Worm (Caenorhabditis elegans): Measurements from ENCODE around the gene rad-51.

rad-51 gene

ce11 chrIV:10276960-10277359 lies 7.1 kb downstream of the rad-51 start, which contains the start of gene Y43C5A.7:
Gene Y43C5A.7, plus strand, starts transcription at chrIV:10277260.
- TF ChIP-seq pha-4 (tag; optimal IDR thresholded peaks at IDR 0.05) (no peak), R02D3.7 (tag; optimal IDR thresholded peaks at IDR 0.05) (no peak), ztf-4 (tag; optimal IDR thresholded peaks at IDR 0.05) (no peak), sea-2 (GFP tag; optimal IDR thresholded peaks at IDR 0.05) (no peak), ceh-82 (tag; optimal IDR thresholded peaks at IDR 0.05) (no peak), egl-5 (tag; optimal IDR thresholded peaks at IDR 0.05) (no peak)

DNA sequence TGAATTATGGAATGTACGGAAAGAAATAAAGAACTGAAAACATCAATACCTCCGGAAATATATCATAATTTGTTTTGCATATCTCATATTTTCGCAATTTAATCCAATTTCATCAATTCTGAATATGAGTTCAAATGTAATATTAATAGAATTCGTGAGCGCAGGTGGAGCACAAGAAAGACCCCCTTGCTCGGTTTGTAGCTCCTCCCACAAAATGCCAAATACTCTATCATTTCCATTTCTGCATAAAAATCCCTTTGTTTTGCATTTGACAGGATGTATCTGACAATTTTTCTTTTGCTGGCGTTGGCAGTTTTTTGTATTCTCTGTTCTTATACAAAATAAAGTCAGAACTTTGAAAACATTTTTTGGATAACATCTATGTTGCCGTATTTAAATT lies 9.0 kb downstream of the rad-51 start:
- TF ChIP-seq ztf-11 (tag; optimal IDR thresholded peaks at IDR 0.05) (no peak), eor-1 (tag; optimal IDR thresholded peaks at IDR 0.05) (no peak), lsy-12 (tag; optimal IDR thresholded peaks at IDR 0.05) (no peak), ceh-28 (tag; optimal IDR thresholded peaks at IDR 0.05) (no peak), snpc-4 (tag; optimal IDR thresholded peaks at IDR 0.05) (no peak), lin-39 (tag; optimal IDR thresholded peaks at IDR 0.05) (no peak), jun-1 (tag; optimal IDR thresholded peaks at IDR 0.05) (no peak), sea-2 (GFP tag; optimal IDR thresholded peaks at IDR 0.05) (no peak), egl-5 (tag; optimal IDR thresholded peaks at IDR 0.05) (no peak), egl-27 (tag; optimal IDR thresholded peaks at IDR 0.05) (no peak), aly-2 (tag; optimal IDR thresholded peaks at IDR 0.05) (no peak), nhr-43 (tag; optimal IDR thresholded peaks at IDR 0.05; ENCODE audit: poor library complexity, severe bottlenecking) (no peak), daf-12 (tag; optimal IDR thresholded peaks at IDR 0.05) (no peak), tbx-2 (tag; optimal IDR thresholded peaks at IDR 0.05) (no peak), R02D3.7 (tag; optimal IDR thresholded peaks at IDR 0.05) (no peak), ZK546.5 (tag; optimal IDR thresholded peaks at IDR 0.05) (no peak), ceh-16 (tag; optimal IDR thresholded peaks at IDR 0.05) (no peak), fos-1 (tag; optimal IDR thresholded peaks at IDR 0.05) (no peak), nhr-67 (tag; optimal IDR thresholded peaks at IDR 0.05) (no peak), pha-4 (tag; optimal IDR thresholded peaks at IDR 0.05) (no peak)

DNA sequence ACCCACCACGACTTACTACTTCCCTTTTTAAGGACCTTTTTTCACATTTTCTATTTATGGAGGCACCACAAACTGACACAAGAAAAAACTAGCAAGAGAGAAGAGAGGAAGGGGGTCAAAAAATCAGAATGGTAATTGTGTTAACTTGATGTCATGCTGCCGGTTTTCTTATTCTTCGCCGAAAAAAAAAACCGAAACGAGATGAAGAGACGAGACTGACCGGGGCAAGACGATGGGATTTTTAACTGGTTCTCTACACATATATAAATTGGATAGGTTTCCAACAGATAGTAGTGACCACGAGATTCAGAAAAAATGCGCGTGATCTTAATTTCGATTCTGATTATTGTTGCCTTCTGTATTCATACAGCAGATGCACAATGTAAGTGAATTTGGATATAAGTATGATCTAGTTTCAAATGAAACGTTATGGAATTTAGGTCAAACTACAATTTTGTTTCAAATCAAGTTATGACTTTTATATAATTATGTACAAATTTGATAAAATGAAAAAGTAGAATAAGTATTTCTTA lies 10.2 kb downstream of the rad-51 start, which contains the start of gene Y43C5A.3:
Gene Y43C5A.3, plus strand, starts transcription at position 256 of the 533 bp plus-strand sequence.
- TF ChIP-seq aly-2 (tag; optimal IDR thresholded peaks at IDR 0.05) (no peak), nhr-23 (tag; optimal IDR thresholded peaks at IDR 0.05) (peak; percentile 57)

- TF ChIP-seq elt-2 (tag; optimal IDR thresholded peaks at IDR 0.05) (no peak), zag-1 (tag; optimal IDR thresholded peaks at IDR 0.05) (no peak), skn-1 (tag; optimal IDR thresholded peaks at IDR 0.05) (no peak), pha-4 (tag; optimal IDR thresholded peaks at IDR 0.05) (no peak), ceh-28 (tag; optimal IDR thresholded peaks at IDR 0.05) (no peak), ztf-4 (tag; optimal IDR thresholded peaks at IDR 0.05) (no peak), nhr-28 (tag; optimal IDR thresholded peaks at IDR 0.05) (no peak), unc-62 (GFP tag; optimal IDR thresholded peaks at IDR 0.05) (no peak), fos-1 (tag; optimal IDR thresholded peaks at IDR 0.05) (no peak), daf-12 (tag; optimal IDR thresholded peaks at IDR 0.05) (no peak), nhr-237 (tag; optimal IDR thresholded peaks at IDR 0.05) (no peak), nhr-77 (tag; optimal IDR thresholded peaks at IDR 0.05) (no peak), egl-5 (tag; optimal IDR thresholded peaks at IDR 0.05) (no peak), ama-1 (optimal IDR thresholded peaks at IDR 0.05) (no peak), fkh-10 (GFP tag; optimal IDR thresholded peaks at IDR 0.05) (no peak), jun-1 (tag; optimal IDR thresholded peaks at IDR 0.05) (no peak), nhr-11 (tag; optimal IDR thresholded peaks at IDR 0.05) (no peak), sea-2 (GFP tag; optimal IDR thresholded peaks at IDR 0.05) (no peak)
Measured at ce11 chrIV:10273360-10273759, 10.7 kb downstream of the rad-51 start.

ce11 chrIV:10269137-10269933 lies 14.7 kb downstream of the rad-51 start, which contains the start of the genes nspd-7 and Y43C5A.2:
Gene nspd-7, minus strand, starts transcription at chrIV:10269187.
Gene Y43C5A.2, plus strand, starts transcription at chrIV:10269883.
- no peak for TF ChIP-seq zag-1 (tag; optimal IDR thresholded peaks at IDR 0.05)
- TF ChIP-seq elt-2 (tag; optimal IDR thresholded peaks at IDR 0.05), result peak; percentile 69
- peak; percentile 34 for TF ChIP-seq pqm-1 (tag; optimal IDR thresholded peaks at IDR 0.05)
- TF ChIP-seq ceh-9 (tag; optimal IDR thresholded peaks at IDR 0.05), result no peak
- peak; percentile 22 for TF ChIP-seq pha-4 (tag; optimal IDR thresholded peaks at IDR 0.05)
